Worm (Caenorhabditis elegans) whole organism, young adult: ENCODE results near the gene sru-39.

Source experiments
- B0336.3 ChIP-seq: fragments of 200-800 bp; sonication (Bioruptor generic); IDR thresholded peaks from 2 replicates; pipeline ENCODE4 v1.3.6; 2022; ENCODE audit warnings: missing genetic modification characterization, missing compliant biosample characterization
- C17E4.6 ChIP-seq: fragments of 200-800 bp; sonication (Bioruptor generic); IDR thresholded peaks from 2 replicates; pipeline ENCODE4 v1.3.6; 2022; ENCODE audit warnings: missing genetic modification reagents, missing genetic modification characterization, missing compliant biosample characterization
- D2030.7 ChIP-seq: fragments of 200-800 bp; sonication (Bioruptor generic); IDR thresholded peaks from 2 replicates; pipeline ENCODE4 v1.3.6; 2022; ENCODE audit warnings: missing genetic modification reagents, missing genetic modification characterization, missing compliant biosample characterization
- F10E7.11 ChIP-seq: sonication (generic microtip); optimal IDR thresholded peaks from 2 replicates; lab custom pipeline; 2017; ENCODE audit warnings: mild to moderate bottlenecking, missing genetic modification characterization, moderate library complexity, missing compliant biosample characterization
- F22D6.2 ChIP-seq: sonication (generic microtip); optimal IDR thresholded peaks from 2 replicates; lab custom pipeline; 2016; ENCODE audit warnings: mild to moderate bottlenecking, missing genetic modification characterization, missing compliant biosample characterization
- F37B4.10 ChIP-seq: fragments of 200-800 bp; sonication (Bioruptor generic); IDR thresholded peaks from 2 replicates; pipeline ENCODE4 v1.3.6; 2022; ENCODE audit warnings: missing genetic modification characterization, missing compliant biosample characterization
- F49E8.2 ChIP-seq: sonication (generic microtip); optimal IDR thresholded peaks from 3 replicates; lab custom pipeline; 2017; ENCODE audit warnings: missing genetic modification characterization, mild to moderate bottlenecking, missing compliant biosample characterization, antibody characterized with exemption, moderate library complexity; ENCODE audit not compliant: insufficient read depth
- F57A8.1 ChIP-seq: fragments of 200-800 bp; sonication (Bioruptor generic); optimal IDR thresholded peaks from 2 replicates; lab custom pipeline; 2018; ENCODE audit warnings: mild to moderate bottlenecking, missing genetic modification characterization, moderate library complexity, missing compliant biosample characterization
- F57C9.4 ChIP-seq: sonication (generic microtip); optimal IDR thresholded peaks from 2 replicates; lab custom pipeline; 2017; ENCODE audit warnings: mild to moderate bottlenecking, missing genetic modification characterization, missing compliant biosample characterization
- K12H6.12 ChIP-seq: fragments of 200-800 bp; sonication (Bioruptor generic); optimal IDR thresholded peaks from 2 replicates; lab custom pipeline; 2018; ENCODE audit warnings: mild to moderate bottlenecking, missing genetic modification characterization, missing compliant biosample characterization
- T07F8.4 ChIP-seq: sonication (generic microtip); optimal IDR thresholded peaks from 2 replicates; lab custom pipeline; 2016; ENCODE audit warnings: mild to moderate bottlenecking, missing genetic modification characterization, moderate library complexity, missing compliant biosample characterization
- ama-1 ChIP-seq, 3 experiments: fragments of 150-350 bp in 1 of 3; sonication (generic microtip) in 2 of 3; optimal IDR thresholded peaks; 2 replicates each; lab custom pipeline; 2014 to 2018; ENCODE audit warnings: missing biosample characterization in 2 of 3, missing genetic modification characterization in 2 of 3, missing genetic modification reagents in 2 of 3
- aptf-3 ChIP-seq: fragments of 200-800 bp; sonication (Bioruptor generic); IDR thresholded peaks from 2 replicates; pipeline ENCODE4 v1.3.6; 2022; ENCODE audit warnings: missing genetic modification characterization, missing compliant biosample characterization
- atf-7 ChIP-seq: sonication (generic microtip); optimal IDR thresholded peaks from 2 replicates; lab custom pipeline; 2017; ENCODE audit warnings: mild to moderate bottlenecking, missing genetic modification characterization, missing compliant biosample characterization
- athp-1 ChIP-seq: sonication (generic microtip); optimal IDR thresholded peaks from 2 replicates; lab custom pipeline; 2017; ENCODE audit warnings: mild to moderate bottlenecking, missing genetic modification characterization, missing compliant biosample characterization
- attf-3 ChIP-seq: fragments of 200-800 bp; sonication (Bioruptor generic); conservative IDR thresholded peaks from 2 replicates; pipeline ENCODE4 v1.3.6; 2022; ENCODE audit warnings: missing genetic modification reagents, missing genetic modification characterization, missing compliant biosample characterization
- attf-6 ChIP-seq: fragments of 200-800 bp; sonication (Bioruptor generic); IDR thresholded peaks from 2 replicates; pipeline ENCODE4 v1.3.6; 2022; ENCODE audit warnings: missing genetic modification reagents, missing genetic modification characterization, missing compliant biosample characterization
- ceh-27 ChIP-seq: fragments of 200-800 bp; sonication (Bioruptor generic); optimal IDR thresholded peaks from 2 replicates; lab custom pipeline; 2018; ENCODE audit warnings: mild to moderate bottlenecking, missing genetic modification characterization, moderate library complexity, missing compliant biosample characterization
- ceh-91 ChIP-seq: fragments of 200-800 bp; sonication (Bioruptor generic); IDR thresholded peaks from 2 replicates; pipeline ENCODE4 v1.3.6; 2022; ENCODE audit warnings: missing genetic modification reagents, missing genetic modification characterization, missing compliant biosample characterization
- chd-7 ChIP-seq: sonication (generic microtip); optimal IDR thresholded peaks from 2 replicates; lab custom pipeline; 2016; ENCODE audit warnings: mild to moderate bottlenecking, missing genetic modification characterization, moderate library complexity, missing compliant biosample characterization
- die-1 ChIP-seq: sonication (generic microtip); optimal IDR thresholded peaks from 2 replicates; lab custom pipeline; 2016; ENCODE audit warnings: missing genotype, mild to moderate bottlenecking, missing genetic modification characterization, missing compliant biosample characterization
- dpff-1 ChIP-seq: sonication (generic microtip); optimal IDR thresholded peaks from 2 replicates; lab custom pipeline; 2017; ENCODE audit warnings: mild to moderate bottlenecking, missing genetic modification characterization, missing compliant biosample characterization
- dpl-1 ChIP-seq: fragments of 150-350 bp; optimal IDR thresholded peaks from 2 replicates; lab custom pipeline; 2014; ENCODE audit warnings: missing biosample characterization, missing genetic modification reagents, missing genetic modification characterization
- egl-18 ChIP-seq: fragments of 200-800 bp; sonication (Bioruptor generic); IDR thresholded peaks from 2 replicates; pipeline ENCODE4 v1.3.6; 2022; ENCODE audit warnings: missing genetic modification reagents, missing genetic modification characterization, missing compliant biosample characterization
- him-1 ChIP-seq: sonication (generic microtip); optimal IDR thresholded peaks from 2 replicates; lab custom pipeline; 2016; ENCODE audit warnings: missing genotype, missing genetic modification reagents, missing genetic modification characterization, missing compliant biosample characterization
- hrde-1 ChIP-seq: sonication (generic microtip); optimal IDR thresholded peaks from 2 replicates; lab custom pipeline; 2016; ENCODE audit warnings: missing genetic modification characterization, mild to moderate bottlenecking, missing compliant biosample characterization, moderate library complexity, missing genotype, missing genetic modification reagents, borderline replicate concordance
- lin-26 ChIP-seq: fragments of 200-800 bp; sonication (Bioruptor generic); IDR thresholded peaks from 2 replicates; pipeline ENCODE4 v1.3.6; 2022; ENCODE audit warnings: missing genetic modification reagents, missing genetic modification characterization, missing compliant biosample characterization
- lin-40 ChIP-seq: sonication (generic microtip); optimal IDR thresholded peaks from 2 replicates; lab custom pipeline; 2016; ENCODE audit warnings: missing genetic modification characterization, mild to moderate bottlenecking, missing compliant biosample characterization, missing genotype, missing genetic modification reagents
- lin-54 ChIP-seq: fragments of 200-800 bp; sonication (Bioruptor generic); optimal IDR thresholded peaks from 2 replicates; lab custom pipeline; 2018; ENCODE audit warnings: mild to moderate bottlenecking, missing genetic modification characterization, missing compliant biosample characterization
- madf-6 ChIP-seq: fragments of 200-800 bp; sonication (Bioruptor generic); IDR thresholded peaks from 2 replicates; pipeline ENCODE4 v1.3.6; 2022; ENCODE audit warnings: missing genetic modification reagents, missing genetic modification characterization, missing compliant biosample characterization
- madf-8 ChIP-seq: fragments of 200-800 bp; sonication (Bioruptor generic); conservative IDR thresholded peaks from 2 replicates; pipeline ENCODE4 v1.3.6; 2022; ENCODE audit warnings: missing genetic modification reagents, missing genetic modification characterization, missing compliant biosample characterization
- mel-28 ChIP-seq: sonication (generic microtip); optimal IDR thresholded peaks from 2 replicates; lab custom pipeline; 2016; ENCODE audit warnings: borderline replicate concordance, mild to moderate bottlenecking, missing genetic modification characterization, missing compliant biosample characterization
- nfya-1 ChIP-seq: sonication (generic microtip); optimal IDR thresholded peaks from 2 replicates; lab custom pipeline; 2017; ENCODE audit warnings: antibody characterized with exemption, missing compliant biosample characterization, missing genetic modification characterization, borderline replicate concordance; ENCODE audit not compliant: insufficient read depth
- nfya-2 ChIP-seq: fragments of 200-800 bp; sonication (Bioruptor generic); IDR thresholded peaks from 2 replicates; pipeline ENCODE4 v1.3.6; 2022; ENCODE audit warnings: missing genetic modification reagents, missing genetic modification characterization, missing compliant biosample characterization
- pbrm-1 ChIP-seq: fragments of 200-800 bp; sonication (Bioruptor generic); IDR thresholded peaks from 2 replicates; pipeline ENCODE4 v1.3.6; 2022; ENCODE audit warnings: missing genetic modification reagents, missing genetic modification characterization, missing compliant biosample characterization
- rec-8 ChIP-seq, 2 experiments: sonication (generic microtip); optimal IDR thresholded peaks; 2 replicates each; lab custom pipeline; 2016; ENCODE audit warnings: mild to moderate bottlenecking in 2 of 2, missing genetic modification characterization in 2 of 2, missing genetic modification reagents in 2 of 2, missing genotype in 2 of 2, missing biosample characterization in 1 of 2, missing compliant biosample characterization in 1 of 2, moderate library complexity in 1 of 2
- snpc-3.4 ChIP-seq: sonication (generic microtip); optimal IDR thresholded peaks from 2 replicates; lab custom pipeline; 2017; ENCODE audit warnings: missing genetic modification characterization, mild to moderate bottlenecking, missing compliant biosample characterization, antibody characterized with exemption, moderate library complexity, missing genotype, missing genetic modification reagents
- snpc-4 ChIP-seq, 5 experiments: fragments of 150-350 bp in 1 of 5; sonication (generic microtip) in 4 of 5; optimal IDR thresholded peaks; 2 replicates each; lab custom pipeline; 2014 to 2018; ENCODE audit warnings: missing genetic modification characterization in 5 of 5, missing biosample characterization in 3 of 5, antibody characterized with exemption in 2 of 5, mild to moderate bottlenecking in 2 of 5, missing compliant biosample characterization in 2 of 5, missing genotype in 2 of 5, moderate library complexity in 2 of 5, missing genetic modification reagents in 1 of 5
- sptf-2 ChIP-seq: fragments of 200-800 bp; sonication (Bioruptor generic); optimal IDR thresholded peaks from 2 replicates; lab custom pipeline; 2018; ENCODE audit warnings: mild to moderate bottlenecking, missing genetic modification characterization, missing compliant biosample characterization
- tbp1 ChIP-seq: fragments of 200-800 bp; sonication (Bioruptor generic); optimal IDR thresholded peaks from 2 replicates; lab custom pipeline; 2018; ENCODE audit warnings: mild to moderate bottlenecking, missing genetic modification characterization, missing compliant biosample characterization
- tlf-1 ChIP-seq: fragments of 200-800 bp; sonication (Bioruptor generic); optimal IDR thresholded peaks from 2 replicates; lab custom pipeline; 2018; ENCODE audit warnings: mild to moderate bottlenecking, missing genetic modification characterization, missing compliant biosample characterization
- unc-130 ChIP-seq: sonication (generic microtip); optimal IDR thresholded peaks from 2 replicates; lab custom pipeline; 2016; ENCODE audit warnings: missing genetic modification reagents, missing genetic modification characterization, missing compliant biosample characterization
- unc-62 ChIP-seq: fragments of 150-350 bp; optimal IDR thresholded peaks from 2 replicates; lab custom pipeline; 2014; ENCODE audit warnings: missing biosample characterization, missing genetic modification reagents, missing genetic modification characterization
- ztf-22 ChIP-seq: fragments of 200-800 bp; sonication (Bioruptor generic); optimal IDR thresholded peaks from 2 replicates; lab custom pipeline; 2018; ENCODE audit warnings: mild to moderate bottlenecking, missing genetic modification characterization, moderate library complexity, missing compliant biosample characterization
- ztf-26 ChIP-seq: sonication (generic microtip); optimal IDR thresholded peaks from 2 replicates; lab custom pipeline; 2017; ENCODE audit warnings: missing genetic modification characterization, missing compliant biosample characterization
- ztf-6 ChIP-seq: fragments of 200-800 bp; sonication (Bioruptor generic); IDR thresholded peaks from 2 replicates; pipeline ENCODE4 v1.3.6; 2022; ENCODE audit warnings: missing genetic modification reagents, missing genetic modification characterization, missing compliant biosample characterization

Gene sru-39

DNA sequence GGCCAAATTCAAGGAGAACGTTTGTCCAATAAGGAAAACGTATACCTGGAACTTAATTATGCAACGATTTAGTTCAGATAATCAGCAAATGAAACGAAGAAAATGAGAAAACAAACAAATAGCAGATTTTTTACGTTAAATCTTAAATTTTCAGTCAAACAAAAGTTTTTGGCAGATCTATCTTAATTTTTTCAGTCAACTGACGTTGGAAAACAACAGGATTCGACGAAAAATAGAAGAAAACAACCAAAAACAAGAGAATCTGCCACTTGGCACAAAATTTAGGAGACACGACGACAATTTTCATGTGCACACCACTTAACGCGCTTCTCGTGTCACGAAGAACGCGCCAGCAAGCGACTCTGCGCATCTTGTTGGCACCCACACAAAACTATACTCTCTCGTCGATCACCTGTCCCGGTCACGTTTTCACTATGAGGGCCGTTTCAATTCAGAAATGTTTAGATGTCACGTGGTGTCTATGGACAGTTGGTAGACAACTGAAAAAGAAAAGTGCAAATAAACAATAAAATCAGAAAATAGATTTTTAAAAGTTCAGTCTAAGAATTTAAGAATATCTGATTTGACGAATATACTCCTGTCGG is 13.5 kb upstream of the sru-39 start, which contains the start of gene ztf-7 (continued):
- TF ChIP-seq ceh-91 (GFP tag; lab: Robert Waterston, UW) (peak; percentile 37; the same call in 1 of the 2 replicates), K12H6.12 (peak; percentile 97), F37B4.10 (0 out of 2 replicates have a peak, but pooled peaks have one; percentile 78), dpff-1 (tag; lab: Kevin White, UChicago) (no peak), snpc-4 (GFP tag; optimal IDR thresholded peaks at IDR 0.05; lab: Kevin White, UChicago) (peak; percentile 67), snpc-4 (tag; optimal IDR thresholded peaks at IDR 0.05; lab: Kevin White, UChicago) (peak in 3 of 4 experiments; percentile 77 to 87 (median 84)), F22D6.2 (tag; lab: Kevin White, UChicago) (peak; percentile 87), unc-130 (GFP tag; lab: Kevin White, UChicago) (no peak), chd-7 (tag; lab: Kevin White, UChicago) (peak; percentile 90), madf-8 (GFP tag; lab: Robert Waterston, UW) (no peak), unc-62 (GFP tag; lab: Kevin White, UChicago) (no peak), F10E7.11 (tag; lab: Kevin White, UChicago) (no peak), ztf-6 (GFP tag; lab: Robert Waterston, UW) (0 out of 2 replicates have a peak, but pooled peaks have one; percentile 42), die-1 (tag; lab: Kevin White, UChicago) (no peak), lin-54 (peak; percentile 91), lin-26 (GFP tag; lab: Robert Waterston, UW) (no peak), hrde-1 (tag; lab: Kevin White, UChicago) (no peak), F57A8.1 (no peak), D2030.7 (peak; percentile 26; the same call in 1 of the 2 replicates), attf-3 (peak; percentile 51; the same call in 1 of the 2 replicates), T07F8.4 (tag; lab: Kevin White, UChicago) (no peak), ceh-27 (GFP tag; lab: Kevin White, UChicago) (peak; percentile 97), him-1 (no peak), snpc-3.4 (tag; lab: Kevin White, UChicago) (no peak), madf-6 (peak; percentile 69), aptf-3 (GFP tag; lab: Robert Waterston, UW) (no peak), nfya-2 (no peak), rec-8 (tag; optimal IDR thresholded peaks at IDR 0.05; lab: Kevin White, UChicago) (no peak), ama-1 (optimal IDR thresholded peaks at IDR 0.05; lab: Kevin White, UChicago) (no peak), ama-1 (GFP tag; optimal IDR thresholded peaks at IDR 0.05; lab: Kevin White, UChicago) (no peak), atf-7 (peak; percentile 96), tbp1 (GFP tag; lab: Kevin White, UChicago) (peak; percentile 73), dpl-1 (GFP tag; lab: Kevin White, UChicago) (peak; percentile 49), pbrm-1 (GFP tag; lab: Robert Waterston, UW) (peak; percentile 97), ztf-26 (tag; lab: Kevin White, UChicago) (peak; percentile 97), C17E4.6 (GFP tag; lab: Robert Waterston, UW) (peak; percentile 54; the same call in 1 of the 2 replicates), mel-28 (tag; lab: Kevin White, UChicago) (no peak), ztf-22 (GFP tag; lab: Kevin White, UChicago) (peak; percentile 95), tlf-1 (peak; percentile 97), lin-40 (tag; lab: Kevin White, UChicago) (peak; percentile 97), sptf-2 (GFP tag; lab: Kevin White, UChicago) (no peak), F49E8.2 (tag; lab: Kevin White, UChicago) (peak; percentile 3), B0336.3 (peak; percentile 98), attf-6 (GFP tag; lab: Robert Waterston, UW) (0 out of 2 replicates have a peak, but pooled peaks have one; percentile 11), nfya-1 (no peak), athp-1 (tag; lab: Kevin White, UChicago) (peak; percentile 61), F57C9.4 (tag; lab: Kevin White, UChicago) (no peak), egl-18 (GFP tag; lab: Robert Waterston, UW) (0 out of 2 replicates have a peak, but pooled peaks have one; percentile 64)
